Fruit fly (Drosophila melanogaster) whole organism, pupa: ENCODE measurements around the gene Tmem43.

Experiments used
- CG13204 ChIP-seq: fragments of 200-800 bp; sonication (Bioruptor generic); optimal IDR thresholded peaks from 2 replicates; lab custom pipeline; 2018; ENCODE audit warnings: missing biosample characterization, mild to moderate bottlenecking, missing genetic modification characterization, moderate library complexity
- CG14655 ChIP-seq: fragments of 200-800 bp; sonication (Bioruptor generic); optimal IDR thresholded peaks from 3 replicates; lab custom pipeline; 2017; ENCODE audit warnings: mild to moderate bottlenecking, missing biosample characterization, missing genetic modification reagents, missing genetic modification characterization
- CG17806 ChIP-seq: fragments of 200-800 bp; sonication (Bioruptor generic); optimal IDR thresholded peaks from 2 replicates; lab custom pipeline; 2018; ENCODE audit warnings: missing biosample characterization, mild to moderate bottlenecking, missing genetic modification characterization, moderate library complexity
- CG8159 ChIP-seq: fragments of 200-800 bp; sonication (Bioruptor generic); optimal IDR thresholded peaks from 3 replicates; lab custom pipeline; 2018; ENCODE audit warnings: missing biosample characterization, mild to moderate bottlenecking, missing genetic modification characterization, moderate library complexity
- CG8301 ChIP-seq: fragments of 200-800 bp; sonication (Bioruptor generic); optimal IDR thresholded peaks from 2 replicates; lab custom pipeline; 2018; ENCODE audit warnings: missing biosample characterization, mild to moderate bottlenecking, missing genetic modification characterization
- CG9948 ChIP-seq: fragments of 200-800 bp; sonication (Bioruptor generic); optimal IDR thresholded peaks from 2 replicates; lab custom pipeline; 2018; ENCODE audit warnings: missing biosample characterization, mild to moderate bottlenecking, missing genetic modification characterization, moderate library complexity
- D1 ChIP-seq: fragments of 200-800 bp; sonication (Bioruptor generic); optimal IDR thresholded peaks from 2 replicates; lab custom pipeline; 2018; ENCODE audit warnings: missing biosample characterization, mild to moderate bottlenecking, missing genetic modification characterization, moderate library complexity
- EcR ChIP-seq: fragments of 200-800 bp; sonication (Bioruptor generic); optimal IDR thresholded peaks from 3 replicates; lab custom pipeline; 2019; ENCODE audit warnings: missing biosample characterization, missing genetic modification characterization, mild to moderate bottlenecking, moderate library complexity, missing genetic modification reagents
- Pif1B ChIP-seq: fragments of 200-800 bp; sonication (Bioruptor generic); optimal IDR thresholded peaks from 3 replicates; lab custom pipeline; 2016; ENCODE audit warnings: missing biosample characterization, missing genetic modification characterization
- fd96Ca ChIP-seq: fragments of 200-800 bp; sonication (Bioruptor generic); IDR thresholded peaks from 3 replicates; pipeline ENCODE4 v1.3.6; 2022; ENCODE audit warnings: missing biosample characterization, missing genetic modification characterization

DNA sequence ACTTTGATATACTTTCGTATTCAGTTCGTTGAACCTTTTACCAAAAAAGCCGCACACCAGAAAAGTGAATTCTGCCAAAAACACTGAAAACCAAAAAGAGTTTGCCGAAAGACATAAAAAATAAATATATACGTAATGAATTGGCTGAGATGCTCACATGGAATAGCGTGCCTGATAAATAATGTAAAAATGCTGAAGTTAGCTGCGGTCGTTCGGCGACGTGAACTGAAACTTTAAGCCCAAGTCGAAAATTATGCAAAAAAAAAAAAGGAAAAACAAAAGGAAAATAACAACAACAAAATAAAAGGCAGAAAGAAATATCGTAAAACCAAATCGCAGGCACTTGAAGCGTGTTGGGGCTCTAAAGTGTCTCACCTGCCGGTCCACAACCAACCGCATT lies 35.3 kb downstream of the Tmem43 start:
- TF ChIP-seq CG17806 (tag; lab: Kevin White, UChicago), result no peak
- no peak for TF ChIP-seq CG8159 (tag; lab: Kevin White, UChicago)
- TF ChIP-seq EcR (GFP tag; lab: Kevin White, UChicago), result no peak
- no peak for TF ChIP-seq fd96Ca (GFP tag; lab: Robert Waterston, UW)
- no peak for TF ChIP-seq CG13204 (GFP tag; lab: Kevin White, UChicago)
- TF ChIP-seq CG9948 (tag; lab: Kevin White, UChicago), result no peak
- TF ChIP-seq Pif1B, result no peak
- no peak for TF ChIP-seq D1 (tag; lab: Kevin White, UChicago)
- TF ChIP-seq CG14655 (GFP tag; lab: Kevin White, UChicago), result no peak
- TF ChIP-seq CG8301 (tag; lab: Kevin White, UChicago), result no peak
